Fruit fly (Drosophila melanogaster) whole organism, wandering third instar larva: ENCODE measurements around the gene CG42780.

Experiments
- Abd-B ChIP-seq: fragments of >200 bp; optimal IDR thresholded peaks from 2 replicates; lab custom pipeline; 2017; ENCODE audit warnings: missing biosample characterization, missing genetic modification characterization
- CrebA ChIP-seq: fragments of 200-800 bp; sonication (Bioruptor generic); optimal IDR thresholded peaks from 2 replicates; lab custom pipeline; 2016; ENCODE audit warnings: missing biosample characterization, mild to moderate bottlenecking, missing genetic modification characterization, borderline replicate concordance
- Dfd ChIP-seq: fragments of >200 bp; optimal IDR thresholded peaks from 2 replicates; lab custom pipeline; 2017; ENCODE audit warnings: missing biosample characterization, missing genetic modification characterization
- HLH106 ChIP-seq: fragments of 200-800 bp; optimal IDR thresholded peaks from 3 replicates; lab custom pipeline; 2019; ENCODE audit warnings: missing biosample characterization, mild to moderate bottlenecking, missing genetic modification characterization, moderate library complexity
- Hr83 ChIP-seq: fragments of 200-300 bp; sonication (Bioruptor generic); optimal IDR thresholded peaks from 2 replicates; lab custom pipeline; 2016; ENCODE audit warnings: missing biosample characterization, mild to moderate bottlenecking, missing genetic modification characterization, moderate library complexity; ENCODE audit not compliant: poor library complexity, severe bottlenecking
- Myc ChIP-seq: fragments of >200 bp; optimal IDR thresholded peaks from 2 replicates; lab custom pipeline; 2017
- Sp1 ChIP-seq: fragments of 200-800 bp; sonication (Bioruptor generic); optimal IDR thresholded peaks from 3 replicates; lab custom pipeline; 2019; ENCODE audit warnings: missing biosample characterization, mild to moderate bottlenecking, missing genetic modification characterization, moderate library complexity
- dsf ChIP-seq: sonication (Bioruptor generic); optimal IDR thresholded peaks from 2 replicates; lab custom pipeline; 2016; ENCODE audit warnings: missing biosample characterization, missing genetic modification characterization, borderline replicate concordance
- fru ChIP-seq: fragments of 200-800 bp; sonication (Bioruptor generic); optimal IDR thresholded peaks from 3 replicates; lab custom pipeline; 2016; ENCODE audit warnings: missing biosample characterization, mild to moderate bottlenecking, missing genetic modification characterization
- jim ChIP-seq: fragments of 175-275, 200-325 bp; sonication (Bioruptor generic); optimal IDR thresholded peaks from 2 replicates; lab custom pipeline; 2016; ENCODE audit warnings: missing biosample characterization, mild to moderate bottlenecking, missing genetic modification characterization
- psq ChIP-seq: fragments of 200-800 bp; sonication (Bioruptor generic); optimal IDR thresholded peaks from 3 replicates; lab custom pipeline; 2017; ENCODE audit warnings: missing biosample characterization, mild to moderate bottlenecking, missing genetic modification characterization, moderate library complexity
- rgr ChIP-seq: fragments of 200-800 bp; sonication (Bioruptor generic); optimal IDR thresholded peaks from 3 replicates; lab custom pipeline; 2016; ENCODE audit warnings: missing biosample characterization, mild to moderate bottlenecking, missing genetic modification characterization

DNA sequence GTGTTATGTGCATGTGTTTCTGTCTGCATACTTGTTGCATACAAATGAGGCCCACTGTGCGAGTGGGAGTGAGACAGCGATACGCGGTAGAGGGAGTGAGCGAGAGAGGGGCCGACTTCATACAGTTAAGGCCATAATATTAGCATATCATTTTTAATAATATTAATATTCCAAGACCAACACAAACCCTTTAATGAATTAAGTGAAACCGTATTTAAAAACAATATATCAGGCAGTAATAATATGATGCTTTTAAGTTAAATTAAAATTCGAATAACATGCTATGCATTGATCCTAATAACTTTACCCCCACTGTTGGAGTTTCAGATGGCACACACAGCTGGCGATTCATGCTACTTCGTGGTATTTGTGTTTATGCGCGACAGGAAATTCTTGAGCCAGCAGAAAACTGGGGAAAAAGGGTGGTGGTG, 7.2 kb downstream of the CG42780 start:
- TF ChIP-seq Abd-B (GFP tag; lab: Kevin White, UChicago): no peak
- no peak for TF ChIP-seq Dfd (GFP tag; lab: Kevin White, UChicago)
- no peak for TF ChIP-seq CrebA
- TF ChIP-seq jim (GFP tag; lab: Kevin White, UChicago): no peak
- peak; percentile 96 for TF ChIP-seq fru
- peak; percentile 93 for TF ChIP-seq psq (GFP tag; lab: Kevin White, UChicago)
- peak; percentile 61 for TF ChIP-seq dsf (GFP tag; lab: Kevin White, UChicago)
- TF ChIP-seq rgr (GFP tag; lab: Kevin White, UChicago): peak; percentile 97
- peak; percentile 98 for TF ChIP-seq Sp1 (GFP tag; lab: Kevin White, UChicago)
- peak; percentile 97 for TF ChIP-seq HLH106 (tag; lab: Kevin White, UChicago)
- no peak for TF ChIP-seq Myc (lab: Kevin White, UChicago)
- peak; percentile 45 for TF ChIP-seq Hr83
